Fruit fly (Drosophila melanogaster) whole organism, embryonic: ENCODE data around the gene Cdc7.

Experiments
- ATbp ChIP-seq: fragments of 200-800 bp; sonication (Bioruptor generic); optimal IDR thresholded peaks from 2 replicates; lab custom pipeline; 2017; ENCODE audit warnings: missing biosample characterization, mild to moderate bottlenecking, missing genetic modification characterization, missing genetic modification reagents
- B-H1 ChIP-seq: fragments of 200-800 bp; sonication (Bioruptor generic); IDR thresholded peaks from 3 replicates; pipeline ENCODE4 v1.3.6; 2022; ENCODE audit warnings: missing biosample characterization, missing genetic modification characterization
- CG12236 ChIP-seq: fragments of 200-800 bp; sonication (Bioruptor generic); optimal IDR thresholded peaks from 2 replicates; lab custom pipeline; 2016; ENCODE audit warnings: missing biosample characterization, missing genetic modification characterization
- CG14965 ChIP-seq: fragments of 200-800 bp; sonication (Bioruptor generic); optimal IDR thresholded peaks from 2 replicates; lab custom pipeline; 2016; ENCODE audit warnings: missing biosample characterization, missing genetic modification characterization, borderline replicate concordance
- CG15011 ChIP-seq: fragments of 200-800 bp; sonication (Bioruptor generic); optimal IDR thresholded peaks from 3 replicates; lab custom pipeline; 2018; ENCODE audit warnings: missing biosample characterization, mild to moderate bottlenecking, missing genetic modification characterization
- CG15269 ChIP-seq: fragments of 200-800 bp; sonication (Bioruptor generic); optimal IDR thresholded peaks from 2 replicates; lab custom pipeline; 2018; ENCODE audit warnings: missing biosample characterization, mild to moderate bottlenecking, missing genetic modification characterization, moderate library complexity
- CG16815 ChIP-seq: fragments of 200-800 bp; sonication (Bioruptor generic); optimal IDR thresholded peaks from 3 replicates; lab custom pipeline; 2017; ENCODE audit warnings: missing biosample characterization, mild to moderate bottlenecking, missing genetic modification characterization
- CG16863 ChIP-seq: fragments of 200-800 bp; sonication (Bioruptor generic); optimal IDR thresholded peaks from 3 replicates; lab custom pipeline; 2016; ENCODE audit warnings: missing biosample characterization, missing genetic modification characterization
- CG17385 ChIP-seq: fragments of 200-800 bp; sonication (Bioruptor generic); optimal IDR thresholded peaks from 3 replicates; lab custom pipeline; 2018; ENCODE audit warnings: missing biosample characterization, mild to moderate bottlenecking, missing genetic modification characterization
- CG2120 ChIP-seq: fragments of 200-800 bp; sonication (Bioruptor generic); optimal IDR thresholded peaks from 3 replicates; lab custom pipeline; 2016; ENCODE audit warnings: missing biosample characterization, missing genetic modification characterization
- CG30403 ChIP-seq: fragments of 200-800 bp; sonication (Bioruptor generic); optimal IDR thresholded peaks from 3 replicates; lab custom pipeline; 2016; ENCODE audit warnings: missing biosample characterization, missing genetic modification characterization
- CG32532 ChIP-seq: fragments of 200-800 bp; sonication (Bioruptor generic); IDR thresholded peaks from 2 replicates; pipeline ENCODE4 v1.3.6; 2022; ENCODE audit warnings: missing biosample characterization, missing genetic modification characterization
- CG32772 ChIP-seq: fragments of 200-800 bp; sonication (Bioruptor generic); IDR thresholded peaks from 2 replicates; pipeline ENCODE4 v1.3.6; 2022; ENCODE audit warnings: missing biosample characterization, missing genetic modification characterization
- CG34224 ChIP-seq: fragments of 200-800 bp; sonication (Bioruptor generic); IDR thresholded peaks from 3 replicates; pipeline ENCODE4 v1.3.6; 2022; ENCODE audit warnings: missing biosample characterization, missing genetic modification characterization; ENCODE audit not compliant: partially characterized antibody
- CG34376 ChIP-seq: fragments of 200-800 bp; sonication (Bioruptor generic); optimal IDR thresholded peaks from 2 replicates; lab custom pipeline; 2018; ENCODE audit warnings: missing biosample characterization, mild to moderate bottlenecking, missing genetic modification characterization
- CG4360 ChIP-seq: fragments of 200-800 bp; sonication (Bioruptor generic); IDR thresholded peaks from 2 replicates; pipeline ENCODE4 v1.3.6; 2022; ENCODE audit warnings: missing biosample characterization, missing genetic modification characterization
- CG6272 ChIP-seq: fragments of 200-800 bp; sonication (Bioruptor generic); IDR thresholded peaks from 2 replicates; pipeline ENCODE4 v1.3.6; 2022; ENCODE audit warnings: missing biosample characterization, missing genetic modification characterization
- CG6854 ChIP-seq: fragments of 200-800 bp; sonication (Bioruptor generic); optimal IDR thresholded peaks from 3 replicates; lab custom pipeline; 2017; ENCODE audit warnings: missing biosample characterization, mild to moderate bottlenecking, missing genetic modification characterization
- CG7928 ChIP-seq: fragments of 200-800 bp; sonication (Bioruptor generic); optimal IDR thresholded peaks from 2 replicates; lab custom pipeline; 2017; ENCODE audit warnings: missing biosample characterization, mild to moderate bottlenecking, missing genetic modification characterization
- CG8924 ChIP-seq: fragments of 200-800 bp; optimal IDR thresholded peaks from 3 replicates; lab custom pipeline; 2019; ENCODE audit warnings: missing biosample characterization, mild to moderate bottlenecking, missing genetic modification characterization, moderate library complexity
- CG9932 ChIP-seq: fragments of 200-800 bp; sonication (Bioruptor generic); IDR thresholded peaks from 2 replicates; pipeline ENCODE4 v1.3.6; 2022; ENCODE audit warnings: missing biosample characterization, missing genetic modification characterization
- CTCF ChIP-seq: fragments of 200-800 bp; sonication (Bioruptor generic); optimal IDR thresholded peaks from 2 replicates; lab custom pipeline; 2017; ENCODE audit warnings: missing biosample characterization, mild to moderate bottlenecking, missing genetic modification characterization, moderate library complexity
- Camta ChIP-seq: fragments of 200-800 bp; sonication (Bioruptor generic); optimal IDR thresholded peaks from 2 replicates; lab custom pipeline; 2016; ENCODE audit warnings: missing biosample characterization, missing genetic modification characterization
- Hey ChIP-seq: fragments of 200-800 bp; sonication (Bioruptor generic); optimal IDR thresholded peaks from 3 replicates; lab custom pipeline; 2018; ENCODE audit warnings: missing biosample characterization, mild to moderate bottlenecking, missing genetic modification characterization
- HmgD ChIP-seq: fragments of 200-800 bp; sonication (Bioruptor generic); optimal IDR thresholded peaks from 3 replicates; lab custom pipeline; 2016; ENCODE audit warnings: missing biosample characterization, missing genetic modification characterization
- HmgZ ChIP-seq: fragments of 200-800 bp; sonication (Bioruptor generic); optimal IDR thresholded peaks from 2 replicates; lab custom pipeline; 2018; ENCODE audit warnings: missing biosample characterization, mild to moderate bottlenecking, missing genetic modification characterization
- Hmx ChIP-seq: fragments of 200-800 bp; sonication (Bioruptor generic); optimal IDR thresholded peaks from 2 replicates; lab custom pipeline; 2016; ENCODE audit warnings: missing biosample characterization, missing genetic modification characterization
- Hr3 ChIP-seq: fragments of 200-800 bp; sonication (Bioruptor generic); optimal IDR thresholded peaks from 3 replicates; lab custom pipeline; 2016; ENCODE audit warnings: missing biosample characterization, missing genetic modification characterization
- Med ChIP-seq: fragments of 200-800 bp; sonication (Bioruptor generic); peaks from one replicate; lab custom pipeline; 2016; ENCODE audit warnings: missing biosample characterization, missing genetic modification characterization, mild to moderate bottlenecking, inconsistent platforms, moderate library complexity
- Nf-YC ChIP-seq: fragments of 200-800 bp; optimal IDR thresholded peaks from 3 replicates; lab custom pipeline; 2019; ENCODE audit warnings: missing biosample characterization, mild to moderate bottlenecking, missing genetic modification characterization, moderate library complexity
- Rfx ChIP-seq: fragments of 200-800 bp; sonication (Bioruptor generic); IDR thresholded peaks from 2 replicates; pipeline ENCODE4 v1.3.6; 2022; ENCODE audit warnings: missing biosample characterization, missing genetic modification characterization
- Side ChIP-seq: fragments of 200-800 bp; sonication (Bioruptor generic); optimal IDR thresholded peaks from 2 replicates; lab custom pipeline; 2016; ENCODE audit warnings: missing biosample characterization, missing genetic modification characterization
- YL-1 ChIP-seq: fragments of 200-800 bp; sonication (Bioruptor generic); optimal IDR thresholded peaks from 3 replicates; lab custom pipeline; 2017; ENCODE audit warnings: missing biosample characterization, mild to moderate bottlenecking, missing genetic modification characterization
- ase ChIP-seq: fragments of 200-800 bp; sonication (Bioruptor generic); IDR thresholded peaks from 3 replicates; pipeline ENCODE4 v1.3.6; 2022; ENCODE audit warnings: missing biosample characterization, missing genetic modification characterization
- bigmax ChIP-seq: fragments of 200-800 bp; sonication (Bioruptor generic); optimal IDR thresholded peaks from 2 replicates; lab custom pipeline; 2018; ENCODE audit warnings: missing biosample characterization, mild to moderate bottlenecking, missing genetic modification characterization
- bsh ChIP-seq, 2 experiments: fragments of 200-800 bp; sonication (Bioruptor generic); optimal IDR thresholded peaks; 2 replicates each; lab custom pipeline; 2017 to 2018; ENCODE audit warnings: mild to moderate bottlenecking in 2 of 2, missing biosample characterization in 2 of 2, missing genetic modification characterization in 2 of 2, moderate library complexity in 1 of 2
- crp ChIP-seq, 2 experiments: fragments of 200-800 bp; sonication (Bioruptor generic); optimal IDR thresholded peaks; 2 replicates in 1 of 2; 3 replicates in 1 of 2; lab custom pipeline; 2017; ENCODE audit warnings: missing biosample characterization in 2 of 2, missing genetic modification characterization in 2 of 2, mild to moderate bottlenecking in 1 of 2, moderate library complexity in 1 of 2
- dan ChIP-seq: fragments of 200-800 bp; sonication (Bioruptor generic); IDR thresholded peaks from 2 replicates; pipeline ENCODE4 v1.3.6; 2022; ENCODE audit warnings: missing biosample characterization, missing genetic modification characterization
- dimm ChIP-seq: fragments of 200-800 bp; sonication (Bioruptor generic); IDR thresholded peaks from 2 replicates; pipeline ENCODE4 v1.3.6; 2022; ENCODE audit warnings: missing biosample characterization, missing genetic modification characterization
- fu2 ChIP-seq: fragments of 200-800 bp; sonication (Bioruptor generic); optimal IDR thresholded peaks from 2 replicates; lab custom pipeline; 2016; ENCODE audit warnings: missing biosample characterization, missing genetic modification characterization
- gcm ChIP-seq: fragments of 200-800 bp; sonication (Bioruptor generic); optimal IDR thresholded peaks from 2 replicates; lab custom pipeline; 2019; ENCODE audit warnings: missing biosample characterization, mild to moderate bottlenecking, missing genetic modification characterization, moderate library complexity
- gsb ChIP-seq: fragments of 200-800 bp; sonication (Bioruptor generic); IDR thresholded peaks from 2 replicates; pipeline ENCODE4 v1.3.6; 2022; ENCODE audit warnings: missing biosample characterization, missing genetic modification characterization
- ken ChIP-seq: fragments of 200-800 bp; sonication (Bioruptor generic); IDR thresholded peaks from 3 replicates; pipeline ENCODE4 v1.3.6; 2022; ENCODE audit warnings: missing biosample characterization, missing genetic modification characterization
- mam ChIP-seq: fragments of 200-800 bp; sonication (Bioruptor generic); optimal IDR thresholded peaks from 3 replicates; lab custom pipeline; 2016; ENCODE audit warnings: missing biosample characterization, missing genetic modification characterization
- pzg ChIP-seq: fragments of 200-800 bp; sonication (Bioruptor generic); optimal IDR thresholded peaks from 3 replicates; lab custom pipeline; 2018; ENCODE audit warnings: missing biosample characterization, mild to moderate bottlenecking, missing genetic modification characterization, moderate library complexity
- slp2 ChIP-seq: fragments of 200-800 bp; sonication (Bioruptor generic); optimal IDR thresholded peaks from 2 replicates; lab custom pipeline; 2016; ENCODE audit warnings: missing biosample characterization, missing genetic modification characterization
- so ChIP-seq: fragments of 200-800 bp; sonication (Bioruptor generic); IDR thresholded peaks from 3 replicates; pipeline ENCODE4 v1.3.6; 2022; ENCODE audit warnings: missing biosample characterization, missing genetic modification characterization
- sug ChIP-seq: fragments of 200-800 bp; optimal IDR thresholded peaks from 2 replicates; lab custom pipeline; 2019; ENCODE audit warnings: missing biosample characterization, mild to moderate bottlenecking, missing genetic modification characterization, moderate library complexity
- vfl ChIP-seq: fragments of 200-800 bp; sonication (Bioruptor generic); optimal IDR thresholded peaks from 2 replicates; lab custom pipeline; 2016; ENCODE audit warnings: missing biosample characterization, missing genetic modification characterization
- zen2 ChIP-seq: fragments of 200-800 bp; sonication (Bioruptor generic); IDR thresholded peaks from 3 replicates; pipeline ENCODE4 v1.3.6; 2022; ENCODE audit warnings: missing biosample characterization, missing genetic modification characterization; ENCODE audit not compliant: partially characterized antibody

Gene Cdc7

dm6 chrX:6678635-6679501 is 24.5 kb downstream of the Cdc7 start, which contains the start of gene ND-ASHI (continued):
- TF ChIP-seq HmgZ (tag; lab: Kevin White, UChicago), result peak; percentile 97
- peak; percentile 66 for TF ChIP-seq CTCF (GFP tag; lab: Kevin White, UChicago)
- peak; percentile 57 for TF ChIP-seq bigmax (GFP tag; lab: Kevin White, UChicago)
- TF ChIP-seq Rfx, result peak; percentile 98
- TF ChIP-seq ken (GFP tag; lab: Robert Waterston, UW), result peak; percentile 95
- TF ChIP-seq sug, result peak; percentile 90
- TF ChIP-seq Side (GFP tag; lab: Kevin White, UChicago), result peak; percentile 87
- TF ChIP-seq Hmx (GFP tag; lab: Kevin White, UChicago), result no peak
- peak; percentile 84 for TF ChIP-seq gcm (GFP tag; lab: Kevin White, UChicago)
- TF ChIP-seq vfl, result peak; percentile 93
- TF ChIP-seq CG34376, result peak; percentile 97
- no peak for TF ChIP-seq CG34224 (GFP tag; lab: Robert Waterston, UW)
- TF ChIP-seq CG15269 (tag; lab: Kevin White, UChicago), result peak; percentile 95
- TF ChIP-seq crp (GFP tag; optimal IDR thresholded peaks at IDR 0.05; lab: Kevin White, UChicago), result peak in 1 of 2 experiments; percentile 49
- peak; percentile 85 for TF ChIP-seq CG16863 (GFP tag; lab: Kevin White, UChicago)
- TF ChIP-seq CG6854 (GFP tag; lab: Kevin White, UChicago), result peak; percentile 94
- TF ChIP-seq slp2 (GFP tag; lab: Kevin White, UChicago), result peak; percentile 83
- peak; percentile 95 for TF ChIP-seq mam
- TF ChIP-seq fu2 (GFP tag; lab: Kevin White, UChicago), result peak; percentile 86
- peak; percentile 88 for TF ChIP-seq CG6272 (GFP tag; lab: Robert Waterston, UW)
- TF ChIP-seq so (GFP tag; lab: Robert Waterston, UW), result peak; percentile 94
- peak; percentile 60 for TF ChIP-seq CG4360
- peak; percentile 92 for TF ChIP-seq CG17385 (GFP tag; lab: Kevin White, UChicago)
- no peak for TF ChIP-seq Hey
- TF ChIP-seq Camta, result peak; percentile 87
- peak; percentile 73 for TF ChIP-seq CG12236 (GFP tag; lab: Kevin White, UChicago)
- TF ChIP-seq CG32772 (GFP tag; lab: Robert Waterston, UW), result peak; percentile 94
- TF ChIP-seq dan, result peak; percentile 74
- TF ChIP-seq Nf-YC, result peak; percentile 71
- no peak for TF ChIP-seq zen2 (GFP tag; lab: Robert Waterston, UW)
- peak; percentile 93 for TF ChIP-seq CG8924 (tag; lab: Kevin White, UChicago)
- peak; percentile 55 for TF ChIP-seq HmgD (GFP tag; lab: Kevin White, UChicago)
- peak; percentile 91 for TF ChIP-seq ATbp (GFP tag; lab: Kevin White, UChicago)
- peak; percentile 93 for TF ChIP-seq CG30403 (GFP tag; lab: Kevin White, UChicago)
- peak; percentile 43 for TF ChIP-seq CG14965
- peak; percentile 91 for TF ChIP-seq ase (GFP tag; lab: Robert Waterston, UW)
- peak; percentile 98 for TF ChIP-seq CG2120 (GFP tag; lab: Kevin White, UChicago)
- peak; percentile 98 for TF ChIP-seq CG9932 (GFP tag; lab: Robert Waterston, UW)
- TF ChIP-seq CG15011, result peak; percentile 91
- peak; percentile 81 for TF ChIP-seq CG7928 (GFP tag; lab: Kevin White, UChicago)
- TF ChIP-seq CG16815, result peak; percentile 90
- TF ChIP-seq gsb, result peak; percentile 91
- peak; percentile 88 for TF ChIP-seq dimm (GFP tag; lab: Robert Waterston, UW)
- peak; percentile 90 for TF ChIP-seq Hr3 (GFP tag; lab: Kevin White, UChicago)
- TF ChIP-seq Med (GFP tag; lab: Kevin White, UChicago), result peak; percentile 99
- TF ChIP-seq CG32532 (GFP tag; lab: Robert Waterston, UW), result peak; percentile 99
- peak; percentile 93 to 94 for TF ChIP-seq bsh (GFP tag; optimal IDR thresholded peaks at IDR 0.05; lab: Kevin White, UChicago)
- peak; percentile 91 for TF ChIP-seq B-H1 (GFP tag; lab: Robert Waterston, UW)
- peak; percentile 68 for TF ChIP-seq YL-1
- TF ChIP-seq pzg (GFP tag; lab: Kevin White, UChicago), result peak; percentile 35
